Worm (Caenorhabditis elegans) whole organism, young adult: Measurements from ENCODE around the gene C56C10.7.

ENCODE experiments used
- B0019.2 ChIP-seq: fragments of 200-800 bp; sonication (Bioruptor generic); conservative IDR thresholded peaks from 2 replicates; pipeline ENCODE4 v1.3.6; 2022; ENCODE audit warnings: missing genetic modification reagents, missing genetic modification characterization, missing compliant biosample characterization
- B0035.1 ChIP-seq: sonication (generic microtip); optimal IDR thresholded peaks from 2 replicates; lab custom pipeline; 2016; ENCODE audit warnings: missing genetic modification characterization, mild to moderate bottlenecking, missing compliant biosample characterization, missing genotype, missing genetic modification reagents
- B0261.1 ChIP-seq: sonication (generic microtip); optimal IDR thresholded peaks from 2 replicates; lab custom pipeline; 2016; ENCODE audit warnings: mild to moderate bottlenecking, missing genetic modification characterization, moderate library complexity, missing compliant biosample characterization
- B0336.3 ChIP-seq: fragments of 200-800 bp; sonication (Bioruptor generic); IDR thresholded peaks from 2 replicates; pipeline ENCODE4 v1.3.6; 2022; ENCODE audit warnings: missing genetic modification characterization, missing compliant biosample characterization
- C06A6.2 ChIP-seq: fragments of 200-800 bp; sonication (Bioruptor generic); conservative IDR thresholded peaks from 2 replicates; pipeline ENCODE4 v1.3.6; 2022; ENCODE audit warnings: missing genetic modification characterization, missing compliant biosample characterization
- F22D6.2 ChIP-seq: sonication (generic microtip); optimal IDR thresholded peaks from 2 replicates; lab custom pipeline; 2016; ENCODE audit warnings: mild to moderate bottlenecking, missing genetic modification characterization, missing compliant biosample characterization
- F37B4.10 ChIP-seq: fragments of 200-800 bp; sonication (Bioruptor generic); IDR thresholded peaks from 2 replicates; pipeline ENCODE4 v1.3.6; 2022; ENCODE audit warnings: missing genetic modification characterization, missing compliant biosample characterization
- F52B5.7 ChIP-seq: sonication (generic microtip); optimal IDR thresholded peaks from 2 replicates; lab custom pipeline; 2016; ENCODE audit warnings: mild to moderate bottlenecking, missing genetic modification characterization, missing compliant biosample characterization
- F57A8.1 ChIP-seq: fragments of 200-800 bp; sonication (Bioruptor generic); optimal IDR thresholded peaks from 2 replicates; lab custom pipeline; 2018; ENCODE audit warnings: mild to moderate bottlenecking, missing genetic modification characterization, moderate library complexity, missing compliant biosample characterization
- F57C9.4 ChIP-seq: sonication (generic microtip); optimal IDR thresholded peaks from 2 replicates; lab custom pipeline; 2017; ENCODE audit warnings: mild to moderate bottlenecking, missing genetic modification characterization, missing compliant biosample characterization
- K11D2.4 ChIP-seq: fragments of 200-800 bp; sonication (Bioruptor generic); IDR thresholded peaks from 2 replicates; pipeline ENCODE4 v1.3.6; 2022; ENCODE audit warnings: missing genetic modification reagents, missing genetic modification characterization, missing compliant biosample characterization
- Y53F4B.3 ChIP-seq: fragments of 200-800 bp; sonication (Bioruptor generic); IDR thresholded peaks from 2 replicates; pipeline ENCODE4 v1.3.6; 2022; ENCODE audit warnings: missing genetic modification reagents, missing genetic modification characterization, missing compliant biosample characterization
- Y56A3A.18 ChIP-seq: fragments of 200-800 bp; sonication (Bioruptor generic); IDR thresholded peaks from 2 replicates; pipeline ENCODE4 v1.3.6; 2022; ENCODE audit warnings: missing genetic modification reagents, missing genetic modification characterization, missing compliant biosample characterization
- akir-1 ChIP-seq: fragments of 200-800 bp; sonication (Bioruptor generic); optimal IDR thresholded peaks from 2 replicates; lab custom pipeline; 2018; ENCODE audit warnings: mild to moderate bottlenecking, missing genetic modification characterization, moderate library complexity, missing compliant biosample characterization
- ama-1 ChIP-seq, 3 experiments: fragments of 150-350 bp in 1 of 3; sonication (generic microtip) in 2 of 3; optimal IDR thresholded peaks; 2 replicates each; lab custom pipeline; 2014 to 2018; ENCODE audit warnings: missing biosample characterization in 2 of 3, missing genetic modification characterization in 2 of 3, missing genetic modification reagents in 2 of 3
- aptf-2 ChIP-seq: fragments of 200-800 bp; sonication (Bioruptor generic); conservative IDR thresholded peaks from 2 replicates; pipeline ENCODE4 v1.3.6; 2022; ENCODE audit warnings: missing genetic modification reagents, missing genetic modification characterization, missing compliant biosample characterization
- cebp-1 ChIP-seq, 2 experiments: fragments of 200-800 bp in 1 of 2; sonication (Bioruptor generic) in 1 of 2; sonication (generic microtip) in 1 of 2; IDR thresholded peaks in 1 of 2; optimal IDR thresholded peaks in 1 of 2; 2 replicates each; pipeline versions ENCODE4 v1.3.6 to Lab custom; 2017 to 2022; ENCODE audit warnings: missing compliant biosample characterization in 2 of 2, missing genetic modification characterization in 2 of 2, mild to moderate bottlenecking in 1 of 2, missing genetic modification reagents in 1 of 2, moderate library complexity in 1 of 2
- ceh-100 ChIP-seq: fragments of 200-800 bp; sonication (Bioruptor generic); IDR thresholded peaks from 2 replicates; pipeline ENCODE4 v1.3.6; 2022; ENCODE audit warnings: missing genetic modification reagents, missing genetic modification characterization, missing compliant biosample characterization
- ceh-79 ChIP-seq: sonication (generic microtip); optimal IDR thresholded peaks from 2 replicates; lab custom pipeline; 2017; ENCODE audit warnings: mild to moderate bottlenecking, missing genetic modification characterization, missing compliant biosample characterization
- ceh-91 ChIP-seq: fragments of 200-800 bp; sonication (Bioruptor generic); IDR thresholded peaks from 2 replicates; pipeline ENCODE4 v1.3.6; 2022; ENCODE audit warnings: missing genetic modification reagents, missing genetic modification characterization, missing compliant biosample characterization
- die-1 ChIP-seq: sonication (generic microtip); optimal IDR thresholded peaks from 2 replicates; lab custom pipeline; 2016; ENCODE audit warnings: missing genotype, mild to moderate bottlenecking, missing genetic modification characterization, missing compliant biosample characterization
- egl-44 ChIP-seq: fragments of 200-800 bp; sonication (Bioruptor generic); IDR thresholded peaks from 2 replicates; pipeline ENCODE4 v1.3.6; 2022; ENCODE audit warnings: missing genetic modification reagents, missing genetic modification characterization, missing compliant biosample characterization
- ekl-4 ChIP-seq: fragments of 200-800 bp; sonication (Bioruptor generic); IDR thresholded peaks from 2 replicates; pipeline ENCODE4 v1.3.6; 2022; ENCODE audit warnings: missing genetic modification reagents, missing genetic modification characterization, missing compliant biosample characterization
- him-1 ChIP-seq: sonication (generic microtip); optimal IDR thresholded peaks from 2 replicates; lab custom pipeline; 2016; ENCODE audit warnings: missing genotype, missing genetic modification reagents, missing genetic modification characterization, missing compliant biosample characterization
- hlh-12 ChIP-seq: sonication (generic microtip); optimal IDR thresholded peaks from 2 replicates; lab custom pipeline; 2016; ENCODE audit warnings: missing genetic modification characterization, missing compliant biosample characterization
- hmg-1.2 ChIP-seq: fragments of 200-800 bp; sonication (Bioruptor generic); IDR thresholded peaks from 2 replicates; pipeline ENCODE4 v1.3.6; 2022; ENCODE audit warnings: missing genetic modification reagents, missing genetic modification characterization, missing compliant biosample characterization
- hrde-1 ChIP-seq: sonication (generic microtip); optimal IDR thresholded peaks from 2 replicates; lab custom pipeline; 2016; ENCODE audit warnings: missing genetic modification characterization, mild to moderate bottlenecking, missing compliant biosample characterization, moderate library complexity, missing genotype, missing genetic modification reagents, borderline replicate concordance
- lin-26 ChIP-seq: fragments of 200-800 bp; sonication (Bioruptor generic); IDR thresholded peaks from 2 replicates; pipeline ENCODE4 v1.3.6; 2022; ENCODE audit warnings: missing genetic modification reagents, missing genetic modification characterization, missing compliant biosample characterization
- lsl-1 ChIP-seq: fragments of 200-800 bp; sonication (Bioruptor generic); optimal IDR thresholded peaks from 2 replicates; lab custom pipeline; 2018; ENCODE audit warnings: mild to moderate bottlenecking, missing genetic modification characterization, moderate library complexity, missing compliant biosample characterization
- madf-10 ChIP-seq: sonication (generic microtip); optimal IDR thresholded peaks from 2 replicates; lab custom pipeline; 2016; ENCODE audit warnings: mild to moderate bottlenecking, missing genetic modification characterization, missing compliant biosample characterization
- mxl-1 ChIP-seq: sonication (generic microtip); optimal IDR thresholded peaks from 2 replicates; lab custom pipeline; 2016; ENCODE audit warnings: missing genetic modification characterization, missing compliant biosample characterization
- nfya-1 ChIP-seq: sonication (generic microtip); optimal IDR thresholded peaks from 2 replicates; lab custom pipeline; 2017; ENCODE audit warnings: antibody characterized with exemption, missing compliant biosample characterization, missing genetic modification characterization, borderline replicate concordance; ENCODE audit not compliant: insufficient read depth
- nfya-2 ChIP-seq: fragments of 200-800 bp; sonication (Bioruptor generic); IDR thresholded peaks from 2 replicates; pipeline ENCODE4 v1.3.6; 2022; ENCODE audit warnings: missing genetic modification reagents, missing genetic modification characterization, missing compliant biosample characterization
- nfyb-1 ChIP-seq: fragments of 200-800 bp; sonication (Bioruptor generic); IDR thresholded peaks from 2 replicates; pipeline ENCODE4 v1.3.6; 2022; ENCODE audit warnings: missing genetic modification reagents, missing genetic modification characterization, missing compliant biosample characterization
- nhr-27 ChIP-seq: fragments of 200-800 bp; sonication (Bioruptor generic); optimal IDR thresholded peaks from 2 replicates; lab custom pipeline; 2018; ENCODE audit warnings: mild to moderate bottlenecking, missing genetic modification characterization, moderate library complexity, missing compliant biosample characterization
- nhr-90 ChIP-seq: sonication (generic microtip); optimal IDR thresholded peaks from 2 replicates; lab custom pipeline; 2016; ENCODE audit warnings: missing genotype, mild to moderate bottlenecking, missing genetic modification characterization, missing compliant biosample characterization
- pbrm-1 ChIP-seq: fragments of 200-800 bp; sonication (Bioruptor generic); IDR thresholded peaks from 2 replicates; pipeline ENCODE4 v1.3.6; 2022; ENCODE audit warnings: missing genetic modification reagents, missing genetic modification characterization, missing compliant biosample characterization
- pha-4 ChIP-seq: fragments of 150-350 bp; sonication (generic microtip); optimal IDR thresholded peaks from 2 replicates; lab custom pipeline; 2014; ENCODE audit warnings: missing biosample characterization, missing genetic modification reagents, missing genetic modification characterization
- repo-1 ChIP-seq: sonication (generic microtip); optimal IDR thresholded peaks from 2 replicates; lab custom pipeline; 2017; ENCODE audit warnings: mild to moderate bottlenecking, missing genetic modification characterization, missing compliant biosample characterization
- sea-2 ChIP-seq: fragments of 200-800 bp; sonication (Bioruptor generic); IDR thresholded peaks from 2 replicates; pipeline ENCODE4 v1.3.6; 2022; ENCODE audit warnings: missing genetic modification characterization, missing compliant biosample characterization
- snpc-1.3 ChIP-seq: sonication (generic microtip); optimal IDR thresholded peaks from 2 replicates; lab custom pipeline; 2017; ENCODE audit warnings: missing genetic modification characterization, mild to moderate bottlenecking, missing compliant biosample characterization, antibody characterized with exemption, moderate library complexity, missing genotype, missing genetic modification reagents; ENCODE audit not compliant: insufficient read depth
- snpc-3.4 ChIP-seq: sonication (generic microtip); optimal IDR thresholded peaks from 2 replicates; lab custom pipeline; 2017; ENCODE audit warnings: missing genetic modification characterization, mild to moderate bottlenecking, missing compliant biosample characterization, antibody characterized with exemption, moderate library complexity, missing genotype, missing genetic modification reagents
- snpc-4 ChIP-seq, 5 experiments: fragments of 150-350 bp in 1 of 5; sonication (generic microtip) in 4 of 5; optimal IDR thresholded peaks; 2 replicates each; lab custom pipeline; 2014 to 2018; ENCODE audit warnings: missing genetic modification characterization in 5 of 5, missing biosample characterization in 3 of 5, antibody characterized with exemption in 2 of 5, mild to moderate bottlenecking in 2 of 5, missing compliant biosample characterization in 2 of 5, missing genotype in 2 of 5, moderate library complexity in 2 of 5, missing genetic modification reagents in 1 of 5
- tlf-1 ChIP-seq: fragments of 200-800 bp; sonication (Bioruptor generic); optimal IDR thresholded peaks from 2 replicates; lab custom pipeline; 2018; ENCODE audit warnings: mild to moderate bottlenecking, missing genetic modification characterization, missing compliant biosample characterization
- unc-130 ChIP-seq: sonication (generic microtip); optimal IDR thresholded peaks from 2 replicates; lab custom pipeline; 2016; ENCODE audit warnings: missing genetic modification reagents, missing genetic modification characterization, missing compliant biosample characterization
- zim-3 ChIP-seq: sonication (generic microtip); optimal IDR thresholded peaks from 2 replicates; lab custom pipeline; 2017; ENCODE audit warnings: mild to moderate bottlenecking, missing genetic modification characterization, moderate library complexity, missing compliant biosample characterization
- ztf-26 ChIP-seq: sonication (generic microtip); optimal IDR thresholded peaks from 2 replicates; lab custom pipeline; 2017; ENCODE audit warnings: missing genetic modification characterization, missing compliant biosample characterization

C56C10.7 gene

DNA sequence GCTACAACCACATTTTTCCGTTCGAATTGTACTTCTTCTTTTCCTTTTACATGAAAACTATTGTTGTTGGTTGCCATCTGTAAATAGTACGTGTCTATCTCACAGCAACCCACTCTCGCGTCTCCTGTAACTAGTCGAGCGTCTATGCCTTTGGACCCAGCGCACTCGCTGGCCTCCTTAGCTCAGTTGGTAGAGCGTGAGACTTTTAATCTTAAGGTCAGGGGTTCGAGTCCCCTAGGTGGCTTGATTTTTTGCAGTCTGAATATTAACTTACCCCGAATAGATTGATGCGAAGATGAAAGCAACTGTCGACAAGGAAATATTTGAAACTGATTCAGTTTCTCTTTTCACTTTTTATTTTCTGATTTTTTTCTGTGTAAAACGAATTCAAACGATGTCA lies 22.3 kb downstream of the C56C10.7 start, which contains the start of gene mpz-3 (continued):
- TF ChIP-seq F57C9.4 (tag; lab: Kevin White, UChicago) = no peak
- TF ChIP-seq ztf-26 = peak; percentile 9
- no peak for TF ChIP-seq nhr-27 (tag; lab: Kevin White, UChicago)
- no peak for TF ChIP-seq zim-3 (tag; lab: Kevin White, UChicago)
- peak; percentile 21; the same call in 1 of the 2 replicates for TF ChIP-seq ceh-91 (GFP tag; lab: Robert Waterston, UW)
- TF ChIP-seq lsl-1 (GFP tag; lab: Kevin White, UChicago) = no peak
- no peak for TF ChIP-seq hrde-1
- TF ChIP-seq ceh-79 (tag; lab: Kevin White, UChicago) = no peak
- TF ChIP-seq B0035.1 (tag; lab: Kevin White, UChicago) = no peak
- TF ChIP-seq F37B4.10 (GFP tag; lab: Robert Waterston, UW) = no peak
- no peak for TF ChIP-seq F22D6.2 (tag; lab: Kevin White, UChicago)
- no peak for TF ChIP-seq C06A6.2 (GFP tag; lab: Robert Waterston, UW)
- peak; percentile 84 for TF ChIP-seq B0261.1 (tag; lab: Kevin White, UChicago)
- no peak for TF ChIP-seq repo-1 (tag; lab: Kevin White, UChicago)
- TF ChIP-seq K11D2.4 (GFP tag; lab: Robert Waterston, UW) = no peak
- no peak for TF ChIP-seq pha-4 (tag; lab: Kevin White, UChicago)
- TF ChIP-seq ama-1 (optimal IDR thresholded peaks at IDR 0.05; lab: Kevin White, UChicago) = no peak
- peak in 1 of 2 experiments; percentile 8 for TF ChIP-seq ama-1 (GFP tag; optimal IDR thresholded peaks at IDR 0.05; lab: Kevin White, UChicago)
- TF ChIP-seq hlh-12 (tag; lab: Kevin White, UChicago) = no peak
- TF ChIP-seq snpc-3.4 (tag; lab: Kevin White, UChicago) = peak; percentile 56
- no peak for TF ChIP-seq sea-2 (GFP tag; lab: Robert Waterston, UW)
- TF ChIP-seq Y53F4B.3 (GFP tag; lab: Robert Waterston, UW) = no peak
- no peak for TF ChIP-seq mxl-1 (tag; lab: Kevin White, UChicago)
- no peak for TF ChIP-seq ekl-4 (GFP tag; lab: Robert Waterston, UW)
- peak; percentile 31 for TF ChIP-seq nhr-90 (tag; lab: Kevin White, UChicago)
- peak; percentile 27 for TF ChIP-seq snpc-4 (GFP tag; optimal IDR thresholded peaks at IDR 0.05; lab: Kevin White, UChicago)
- no peak for TF ChIP-seq snpc-4 (tag; optimal IDR thresholded peaks at IDR 0.05; lab: Kevin White, UChicago)
- peak; percentile 85 for TF ChIP-seq lin-26 (GFP tag; lab: Robert Waterston, UW)
- peak; percentile 64 for TF ChIP-seq die-1 (tag; lab: Kevin White, UChicago)
- no peak for TF ChIP-seq nfya-2
- TF ChIP-seq pbrm-1 (GFP tag; lab: Robert Waterston, UW) = peak; percentile 44; the same call in 1 of the 2 replicates
- TF ChIP-seq him-1 (tag; lab: Kevin White, UChicago) = peak; percentile 96
- TF ChIP-seq madf-10 (tag; lab: Kevin White, UChicago) = peak; percentile 35
- TF ChIP-seq hmg-1.2 (GFP tag; lab: Robert Waterston, UW) = peak; percentile 70
- no peak for TF ChIP-seq cebp-1 (GFP tag; IDR thresholded peaks at IDR 0.05; lab: Robert Waterston, UW)
- TF ChIP-seq cebp-1 (tag; optimal IDR thresholded peaks at IDR 0.05; lab: Kevin White, UChicago) = no peak
- no peak for TF ChIP-seq Y56A3A.18 (GFP tag; lab: Robert Waterston, UW)
- TF ChIP-seq aptf-2 (GFP tag; lab: Robert Waterston, UW) = peak; percentile 58; the same call in 1 of the 2 replicates
- TF ChIP-seq B0336.3 (GFP tag; lab: Robert Waterston, UW) = no peak
- no peak for TF ChIP-seq B0019.2 (GFP tag; lab: Robert Waterston, UW)
- no peak for TF ChIP-seq nfya-1
- no peak for TF ChIP-seq akir-1 (GFP tag; lab: Kevin White, UChicago)
- TF ChIP-seq unc-130 (GFP tag; lab: Kevin White, UChicago) = no peak
- TF ChIP-seq F57A8.1 (GFP tag; lab: Kevin White, UChicago) = no peak
- peak; percentile 47; the same call in 1 of the 2 replicates for TF ChIP-seq ceh-100
- no peak for TF ChIP-seq tlf-1 (GFP tag; lab: Kevin White, UChicago)
- no peak for TF ChIP-seq F52B5.7 (tag; lab: Kevin White, UChicago)
- 0 out of 2 replicates have a peak, but pooled peaks have one; percentile 48 for TF ChIP-seq egl-44 (GFP tag; lab: Robert Waterston, UW)
- TF ChIP-seq snpc-1.3 (tag; lab: Kevin White, UChicago) = peak; percentile 33
- no peak for TF ChIP-seq nfyb-1 (GFP tag; lab: Robert Waterston, UW)
